Fruit fly (Drosophila melanogaster) whole organism, embryonic: Measurements from ENCODE around the gene CG43163.

Experiments used
- Adf1 ChIP-seq: fragments of 200-800 bp; sonication (Bioruptor generic); IDR thresholded peaks from 2 replicates; pipeline ENCODE4 v1.3.6; 2022; ENCODE audit warnings: missing biosample characterization, missing genetic modification characterization
- Bteb2 ChIP-seq: fragments of 200-800 bp; sonication (Bioruptor generic); optimal IDR thresholded peaks from 2 replicates; lab custom pipeline; 2016; ENCODE audit warnings: missing biosample characterization, missing genetic modification characterization
- CG10147 ChIP-seq: fragments of 200-800 bp; sonication (Bioruptor generic); optimal IDR thresholded peaks from 2 replicates; lab custom pipeline; 2019; ENCODE audit warnings: missing biosample characterization, mild to moderate bottlenecking, missing genetic modification characterization, moderate library complexity
- CG10366 ChIP-seq: fragments of 200-800 bp; sonication (Bioruptor generic); IDR thresholded peaks from 2 replicates; pipeline ENCODE4 v1.3.6; 2022; ENCODE audit warnings: missing biosample characterization, missing genetic modification characterization
- CG11695 ChIP-seq: fragments of 200-800 bp; sonication (Bioruptor generic); IDR thresholded peaks from 3 replicates; pipeline ENCODE4 v1.3.6; 2022; ENCODE audit warnings: missing biosample characterization, missing genetic modification characterization
- CG12942 ChIP-seq: fragments of 200-800 bp; sonication (Bioruptor generic); optimal IDR thresholded peaks from 3 replicates; lab custom pipeline; 2016; ENCODE audit warnings: missing biosample characterization, missing genetic modification characterization
- CG14965 ChIP-seq: fragments of 200-800 bp; sonication (Bioruptor generic); optimal IDR thresholded peaks from 2 replicates; lab custom pipeline; 2016; ENCODE audit warnings: missing biosample characterization, missing genetic modification characterization, borderline replicate concordance
- CG17361 ChIP-seq: fragments of 200-800 bp; sonication (Bioruptor generic); IDR thresholded peaks from 3 replicates; pipeline ENCODE4 v1.3.6; 2022; ENCODE audit warnings: missing biosample characterization, missing genetic modification characterization
- CG2875 ChIP-seq: fragments of 200-800 bp; sonication (Bioruptor generic); optimal IDR thresholded peaks from 2 replicates; lab custom pipeline; 2017; ENCODE audit warnings: missing biosample characterization, mild to moderate bottlenecking, missing genetic modification characterization, missing genetic modification reagents
- CG2889 ChIP-seq: fragments of 200-800 bp; sonication (Bioruptor generic); IDR thresholded peaks from 3 replicates; pipeline ENCODE4 v1.3.6; 2022; ENCODE audit warnings: missing biosample characterization, missing genetic modification characterization
- CG30020 ChIP-seq: fragments of 200-800 bp; optimal IDR thresholded peaks from 2 replicates; lab custom pipeline; 2019; ENCODE audit warnings: missing biosample characterization, mild to moderate bottlenecking, missing genetic modification characterization, moderate library complexity
- CG6689 ChIP-seq: fragments of 200-800 bp; sonication (Bioruptor generic); IDR thresholded peaks from 2 replicates; pipeline ENCODE4 v1.3.6; 2022; ENCODE audit warnings: missing biosample characterization, missing genetic modification characterization
- CG8359 ChIP-seq: fragments of 200-800 bp; sonication (Bioruptor generic); optimal IDR thresholded peaks from 2 replicates; lab custom pipeline; 2017; ENCODE audit warnings: missing biosample characterization, mild to moderate bottlenecking, missing genetic modification characterization, borderline replicate concordance
- CG9215 ChIP-seq: fragments of 200-800 bp; sonication (Bioruptor generic); IDR thresholded peaks from 2 replicates; pipeline ENCODE4 v1.3.6; 2022; ENCODE audit warnings: missing biosample characterization, missing genetic modification characterization
- Dll ChIP-seq: fragments of 200-800 bp; sonication (Bioruptor generic); IDR thresholded peaks from 4 replicates; pipeline ENCODE4 v1.3.6; 2022; ENCODE audit warnings: missing biosample characterization, missing genetic modification characterization; ENCODE audit not compliant: partially characterized antibody
- HHEX ChIP-seq: fragments of 200-800 bp; sonication (Bioruptor generic); optimal IDR thresholded peaks from 3 replicates; lab custom pipeline; 2017; ENCODE audit warnings: missing biosample characterization, mild to moderate bottlenecking, missing genetic modification characterization, missing genetic modification reagents
- Hand ChIP-seq: fragments of 200-800 bp; sonication (Bioruptor generic); optimal IDR thresholded peaks from 2 replicates; lab custom pipeline; 2017; ENCODE audit warnings: mild to moderate bottlenecking, missing biosample characterization, missing genetic modification reagents, missing genetic modification characterization
- Hmx ChIP-seq: fragments of 200-800 bp; sonication (Bioruptor generic); optimal IDR thresholded peaks from 2 replicates; lab custom pipeline; 2016; ENCODE audit warnings: missing biosample characterization, missing genetic modification characterization
- Jarid2 ChIP-seq: fragments of 200-800 bp; sonication (Bioruptor generic); optimal IDR thresholded peaks from 3 replicates; lab custom pipeline; 2017; ENCODE audit warnings: mild to moderate bottlenecking, missing biosample characterization, missing genetic modification reagents, missing genetic modification characterization
- MBD-R2 ChIP-seq: fragments of 200-800 bp; sonication (Bioruptor generic); IDR thresholded peaks from 2 replicates; pipeline ENCODE4 v1.3.6; 2022; ENCODE audit warnings: missing biosample characterization, missing genetic modification characterization
- MESR4 ChIP-seq: fragments of 200-800 bp; sonication (Bioruptor generic); optimal IDR thresholded peaks from 2 replicates; lab custom pipeline; 2018; ENCODE audit warnings: missing biosample characterization, mild to moderate bottlenecking, missing genetic modification characterization, moderate library complexity
- Med ChIP-seq: fragments of 200-800 bp; sonication (Bioruptor generic); peaks from one replicate; lab custom pipeline; 2016; ENCODE audit warnings: missing biosample characterization, missing genetic modification characterization, mild to moderate bottlenecking, inconsistent platforms, moderate library complexity
- NC2α ChIP-seq: fragments of 200-800 bp; sonication (Bioruptor generic); optimal IDR thresholded peaks from 2 replicates; lab custom pipeline; 2016; ENCODE audit warnings: missing biosample characterization, missing genetic modification characterization
- NK7.1 ChIP-seq: fragments of 200-800 bp; sonication (Bioruptor generic); optimal IDR thresholded peaks from 3 replicates; lab custom pipeline; 2016; ENCODE audit warnings: missing biosample characterization, missing genetic modification characterization
- Optix ChIP-seq: fragments of 200-800 bp; sonication (Bioruptor generic); IDR thresholded peaks from 3 replicates; pipeline ENCODE4 v1.3.6; 2022; ENCODE audit warnings: missing biosample characterization, missing genetic modification characterization
- PHDP ChIP-seq: fragments of 200-800 bp; sonication (Bioruptor generic); optimal IDR thresholded peaks from 3 replicates; lab custom pipeline; 2018; ENCODE audit warnings: missing biosample characterization, mild to moderate bottlenecking, missing genetic modification characterization, moderate library complexity
- Pdp1 ChIP-seq, 2 experiments: fragments of 200-800 bp; sonication (Bioruptor generic); optimal IDR thresholded peaks; 3 replicates each; lab custom pipeline; 2016; ENCODE audit warnings: missing biosample characterization in 2 of 2, missing genetic modification characterization in 2 of 2, mild to moderate bottlenecking in 1 of 2, moderate library complexity in 1 of 2
- Poxn ChIP-seq: fragments of 200-800 bp; sonication (Bioruptor generic); IDR thresholded peaks from 2 replicates; pipeline ENCODE4 v1.3.6; 2022; ENCODE audit warnings: missing biosample characterization, missing genetic modification characterization
- Vsx1 ChIP-seq: fragments of 200-800 bp; sonication (Bioruptor generic); optimal IDR thresholded peaks from 2 replicates; lab custom pipeline; 2017; ENCODE audit warnings: missing biosample characterization, mild to moderate bottlenecking, missing genetic modification characterization, missing genetic modification reagents
- ac ChIP-seq: fragments of 200-800 bp; sonication (Bioruptor generic); optimal IDR thresholded peaks from 3 replicates; lab custom pipeline; 2017; ENCODE audit warnings: missing biosample characterization, mild to moderate bottlenecking, missing genetic modification characterization
- ase ChIP-seq: fragments of 200-800 bp; sonication (Bioruptor generic); IDR thresholded peaks from 3 replicates; pipeline ENCODE4 v1.3.6; 2022; ENCODE audit warnings: missing biosample characterization, missing genetic modification characterization
- az2 ChIP-seq: fragments of 200-800 bp; sonication (Bioruptor generic); optimal IDR thresholded peaks from 3 replicates; lab custom pipeline; 2016; ENCODE audit warnings: missing biosample characterization, missing genetic modification characterization
- cato ChIP-seq: fragments of 200-800 bp; sonication (Bioruptor generic); optimal IDR thresholded peaks from 2 replicates; lab custom pipeline; 2016; ENCODE audit warnings: missing biosample characterization, missing genetic modification characterization, borderline replicate concordance
- crol ChIP-seq: fragments of 200-800 bp; sonication (Bioruptor generic); IDR thresholded peaks from 2 replicates; pipeline ENCODE4 v1.3.6; 2022; ENCODE audit warnings: missing biosample characterization, missing genetic modification characterization
- dimm ChIP-seq: fragments of 200-800 bp; sonication (Bioruptor generic); IDR thresholded peaks from 2 replicates; pipeline ENCODE4 v1.3.6; 2022; ENCODE audit warnings: missing biosample characterization, missing genetic modification characterization
- dmrt11E ChIP-seq: fragments of 200-800 bp; sonication (Bioruptor generic); optimal IDR thresholded peaks from 3 replicates; lab custom pipeline; 2018; ENCODE audit warnings: missing biosample characterization, mild to moderate bottlenecking, missing genetic modification characterization, moderate library complexity
- dmrt99B ChIP-seq: fragments of 200-800 bp; sonication (Bioruptor generic); optimal IDR thresholded peaks from 2 replicates; lab custom pipeline; 2018; ENCODE audit warnings: missing biosample characterization, mild to moderate bottlenecking, missing genetic modification characterization, moderate library complexity
- ems ChIP-seq: fragments of 200-800 bp; sonication (Bioruptor generic); optimal IDR thresholded peaks from 3 replicates; lab custom pipeline; 2016; ENCODE audit warnings: missing biosample characterization, missing genetic modification characterization
- exex ChIP-seq: fragments of 200-800 bp; sonication (Bioruptor generic); optimal IDR thresholded peaks from 4 replicates; lab custom pipeline; 2018; ENCODE audit warnings: missing biosample characterization, mild to moderate bottlenecking, missing genetic modification characterization, moderate library complexity
- fru ChIP-seq: fragments of >200 bp; optimal IDR thresholded peaks from 2 replicates; lab custom pipeline; 2017
- fu2 ChIP-seq: fragments of 200-800 bp; sonication (Bioruptor generic); optimal IDR thresholded peaks from 2 replicates; lab custom pipeline; 2016; ENCODE audit warnings: missing biosample characterization, missing genetic modification characterization
- gem ChIP-seq: fragments of 200-800 bp; sonication (Bioruptor generic); optimal IDR thresholded peaks from 2 replicates; lab custom pipeline; 2019; ENCODE audit warnings: missing biosample characterization, mild to moderate bottlenecking, missing genetic modification characterization, moderate library complexity
- hkb ChIP-seq, 2 experiments: fragments of 200-800 bp in 1 of 2; fragments of >200 bp in 1 of 2; sonication (Bioruptor generic) in 1 of 2; IDR thresholded peaks in 1 of 2; optimal IDR thresholded peaks in 1 of 2; 2 replicates each; pipeline versions ENCODE4 v1.3.6 to Lab custom; 2017 to 2022; ENCODE audit warnings: missing biosample characterization in 1 of 2, missing genetic modification characterization in 1 of 2
- insv ChIP-seq, 2 experiments: fragments of 200-800 bp; sonication (Bioruptor generic); optimal IDR thresholded peaks; 3 replicates each; lab custom pipeline; 2016 to 2018; ENCODE audit warnings: missing biosample characterization in 2 of 2, missing genetic modification characterization in 2 of 2
- lbe ChIP-seq: fragments of 200-800 bp; sonication (Bioruptor generic); optimal IDR thresholded peaks from 2 replicates; lab custom pipeline; 2016; ENCODE audit warnings: missing biosample characterization, mild to moderate bottlenecking, missing genetic modification characterization
- sd ChIP-seq: fragments of 200-800 bp; sonication (Bioruptor generic); optimal IDR thresholded peaks from 3 replicates; lab custom pipeline; 2018; ENCODE audit warnings: missing biosample characterization, mild to moderate bottlenecking, missing genetic modification characterization, moderate library complexity
- sna ChIP-seq: fragments of 200-800 bp; sonication (Bioruptor generic); IDR thresholded peaks from 2 replicates; pipeline ENCODE4 v1.3.6; 2022; ENCODE audit warnings: missing biosample characterization, missing genetic modification characterization; ENCODE audit not compliant: partially characterized antibody
- twi ChIP-seq: fragments of 200-800 bp; optimal IDR thresholded peaks from 2 replicates; lab custom pipeline; 2019; ENCODE audit warnings: missing biosample characterization, mild to moderate bottlenecking, missing genetic modification characterization, moderate library complexity
- zen ChIP-seq: fragments of 200-800 bp; sonication (Bioruptor generic); optimal IDR thresholded peaks from 3 replicates; lab custom pipeline; 2018; ENCODE audit warnings: missing biosample characterization, mild to moderate bottlenecking, missing genetic modification characterization, moderate library complexity

Gene CG43163

DNA sequence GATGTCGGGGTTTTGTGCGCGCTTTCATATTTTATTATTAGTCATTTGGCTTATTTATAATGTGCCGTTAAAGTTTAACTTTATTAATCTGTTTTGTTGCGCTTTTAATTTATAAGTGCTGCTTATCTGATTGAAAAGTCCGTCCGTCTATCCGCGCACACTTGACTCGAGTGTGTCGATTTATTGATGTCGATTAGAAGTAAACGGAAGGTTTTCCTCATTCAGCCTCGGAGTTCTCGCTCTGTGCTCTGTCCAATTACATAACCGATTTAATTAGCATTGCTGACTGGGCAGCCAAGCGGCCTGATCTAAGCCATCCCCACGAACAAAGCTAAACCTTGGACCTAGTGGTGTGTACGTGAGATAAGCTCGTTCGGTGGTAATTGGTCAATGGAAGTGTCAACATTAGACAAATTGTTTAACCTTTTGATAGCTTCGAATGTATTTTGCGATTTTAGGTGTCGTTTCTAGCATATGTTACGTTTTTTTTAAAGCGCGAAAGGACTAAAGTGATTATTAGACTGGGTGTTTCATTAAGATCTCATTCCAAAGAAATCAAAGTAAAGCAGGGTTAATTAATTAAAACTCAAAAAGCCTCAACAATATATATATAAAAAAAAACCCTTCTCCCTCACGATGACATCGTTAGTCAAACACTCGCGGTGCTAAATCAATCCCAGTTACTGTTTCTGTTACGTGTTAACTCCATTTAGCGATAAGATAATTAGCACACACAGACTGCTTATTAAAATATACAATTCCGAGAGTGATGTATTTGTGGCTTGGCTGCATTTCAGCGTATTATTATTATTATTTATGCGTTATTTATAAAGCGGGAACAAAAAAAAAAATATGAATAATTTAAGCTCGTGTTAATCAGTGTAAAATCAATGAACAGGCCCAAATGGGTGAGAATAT, 53.2 kb downstream of the CG43163 start (continued):
- TF ChIP-seq Jarid2 (GFP tag; lab: Kevin White, UChicago) (no peak), fu2 (GFP tag; lab: Kevin White, UChicago) (no peak), CG11695 (GFP tag; lab: Robert Waterston, UW) (no peak), CG14965 (GFP tag; lab: Kevin White, UChicago) (no peak), CG10147 (GFP tag; lab: Kevin White, UChicago) (no peak), HHEX (GFP tag; lab: Kevin White, UChicago) (peak; percentile 19), Pdp1 (GFP tag; optimal IDR thresholded peaks at IDR 0.05; lab: Kevin White, UChicago) (peak in 1 of 2 experiments; percentile 97), zen (tag; lab: Kevin White, UChicago) (no peak), dmrt11E (tag; lab: Kevin White, UChicago) (no peak), CG6689 (GFP tag; lab: Robert Waterston, UW) (no peak), CG2875 (no peak), twi (no peak), ems (GFP tag; lab: Kevin White, UChicago) (no peak), sd (tag; lab: Kevin White, UChicago) (no peak), ac (GFP tag; lab: Kevin White, UChicago) (no peak), dmrt99B (tag; lab: Kevin White, UChicago) (no peak), CG10366 (GFP tag; lab: Robert Waterston, UW) (no peak), CG30020 (tag; lab: Kevin White, UChicago) (no peak), insv (GFP tag; optimal IDR thresholded peaks at IDR 0.05; lab: Kevin White, UChicago) (no peak), Hmx (GFP tag; lab: Kevin White, UChicago) (no peak), CG12942 (GFP tag; lab: Kevin White, UChicago) (no peak), Hand (no peak), CG9215 (no peak), cato (GFP tag; lab: Kevin White, UChicago) (no peak), gem (tag; lab: Kevin White, UChicago) (peak; percentile 4), ase (GFP tag; lab: Robert Waterston, UW) (no peak), lbe (peak; percentile 35), fru (lab: Kevin White, UChicago) (no peak), NK7.1 (no peak), dimm (no peak), Bteb2 (GFP tag; lab: Kevin White, UChicago) (no peak), MESR4 (GFP tag; lab: Kevin White, UChicago) (no peak), Adf1 (GFP tag; lab: Robert Waterston, UW) (no peak), sna (GFP tag; lab: Robert Waterston, UW) (no peak), MBD-R2 (GFP tag; lab: Robert Waterston, UW) (no peak), CG8359 (no peak), Optix (no peak), Dll (GFP tag; lab: Robert Waterston, UW) (no peak), Med (GFP tag; lab: Kevin White, UChicago) (peak; percentile 77), Vsx1 (GFP tag; lab: Kevin White, UChicago) (peak; percentile 11), crol (GFP tag; lab: Robert Waterston, UW) (no peak), CG17361 (GFP tag; lab: Robert Waterston, UW) (no peak), NC2α (GFP tag; lab: Kevin White, UChicago) (no peak), Poxn (no peak), az2 (GFP tag; lab: Kevin White, UChicago) (no peak), PHDP (tag; lab: Kevin White, UChicago) (no peak), hkb (optimal IDR thresholded peaks at IDR 0.05; lab: Kevin White, UChicago) (no peak), hkb (GFP tag; IDR thresholded peaks at IDR 0.05; lab: Robert Waterston, UW) (no peak), exex (tag; lab: Kevin White, UChicago) (peak; percentile 84), CG2889 (GFP tag; lab: Robert Waterston, UW) (no peak)
